Fruit fly (Drosophila melanogaster) whole organism, adult: Measurements from ENCODE around the gene CG17264.
A peak's percentile ranks its signal among the peaks of the same experiment; 100 is the strongest.

Experiments
- CG11617 ChIP-seq: fragments of 200-800 bp; sonication (Bioruptor generic); optimal IDR thresholded peaks from 2 replicates; lab custom pipeline; 2017; ENCODE audit warnings: mild to moderate bottlenecking, missing biosample characterization, missing genetic modification reagents, missing genetic modification characterization
- CG12768 ChIP-seq: fragments of 200-800 bp; sonication (Bioruptor generic); optimal IDR thresholded peaks from 2 replicates; lab custom pipeline; 2017; ENCODE audit warnings: missing biosample characterization, missing genetic modification characterization, mild to moderate bottlenecking, moderate library complexity, missing genetic modification reagents
- CG14711 ChIP-seq: fragments of 200-800 bp; sonication (Bioruptor generic); optimal IDR thresholded peaks from 2 replicates; lab custom pipeline; 2018; ENCODE audit warnings: missing biosample characterization, mild to moderate bottlenecking, missing genetic modification characterization, moderate library complexity
- CG1620 ChIP-seq: fragments of 200-800 bp; sonication (Bioruptor generic); optimal IDR thresholded peaks from 2 replicates; lab custom pipeline; 2016; ENCODE audit warnings: missing biosample characterization, missing genetic modification characterization
- CG33017 ChIP-seq: fragments of 200-800 bp; sonication (Bioruptor generic); optimal IDR thresholded peaks from 2 replicates; lab custom pipeline; 2018; ENCODE audit warnings: missing biosample characterization, mild to moderate bottlenecking, missing genetic modification characterization, moderate library complexity
- CG5204 ChIP-seq: fragments of 200-800 bp; sonication (Bioruptor generic); optimal IDR thresholded peaks from 2 replicates; lab custom pipeline; 2016; ENCODE audit warnings: missing biosample characterization, missing genetic modification characterization
- CG7045 ChIP-seq: fragments of 200-800 bp; sonication (Bioruptor generic); optimal IDR thresholded peaks from 2 replicates; lab custom pipeline; 2017; ENCODE audit warnings: missing biosample characterization, mild to moderate bottlenecking, missing genetic modification characterization
- CG7101 ChIP-seq: fragments of 200-800 bp; sonication (Bioruptor generic); optimal IDR thresholded peaks from 2 replicates; lab custom pipeline; 2018; ENCODE audit warnings: missing biosample characterization, mild to moderate bottlenecking, missing genetic modification characterization, moderate library complexity
- Clk ChIP-seq: fragments of 200-800 bp; sonication (Bioruptor generic); optimal IDR thresholded peaks from 2 replicates; lab custom pipeline; 2017; ENCODE audit warnings: missing biosample characterization, missing genetic modification characterization
- Crg-1 ChIP-seq: fragments of 200-800 bp; sonication (Bioruptor generic); optimal IDR thresholded peaks from 2 replicates; lab custom pipeline; 2016; ENCODE audit warnings: missing biosample characterization, missing genetic modification characterization
- Hr96 ChIP-seq: fragments of 200-800 bp; sonication (Bioruptor generic); optimal IDR thresholded peaks from 2 replicates; lab custom pipeline; 2016; ENCODE audit warnings: missing biosample characterization, missing genetic modification characterization
- Mnt ChIP-seq: fragments of 200-800 bp; sonication (Bioruptor generic); optimal IDR thresholded peaks from 2 replicates; lab custom pipeline; 2016; ENCODE audit warnings: missing biosample characterization, mild to moderate bottlenecking, missing genetic modification characterization
- bab1 ChIP-seq: fragments of 200-800 bp; sonication (Bioruptor generic); optimal IDR thresholded peaks from 3 replicates; lab custom pipeline; 2019; ENCODE audit warnings: missing biosample characterization, mild to moderate bottlenecking, missing genetic modification characterization, moderate library complexity
- cic ChIP-seq: fragments of 200-800 bp; sonication (Bioruptor generic); optimal IDR thresholded peaks from 2 replicates; lab custom pipeline; 2017; ENCODE audit warnings: missing biosample characterization, mild to moderate bottlenecking, missing genetic modification characterization, moderate library complexity
- cnc ChIP-seq, 2 experiments: fragments of >200 bp; optimal IDR thresholded peaks; 2 replicates each; lab custom pipeline; 2017
- kay ChIP-seq: fragments of 200-800 bp; sonication (Bioruptor generic); peaks from one replicate; lab custom pipeline; 2016; ENCODE audit warnings: missing biosample characterization, missing genetic modification characterization, borderline replicate concordance
- ovo ChIP-seq: fragments of 200-800 bp; sonication (Bioruptor generic); optimal IDR thresholded peaks from 2 replicates; lab custom pipeline; 2016; ENCODE audit warnings: missing biosample characterization, missing genetic modification characterization
- pad ChIP-seq: fragments of 200-800 bp; sonication (Bioruptor generic); optimal IDR thresholded peaks from 3 replicates; lab custom pipeline; 2017; ENCODE audit warnings: missing biosample characterization, missing genetic modification characterization, mild to moderate bottlenecking, moderate library complexity, missing genetic modification reagents
- tj ChIP-seq: fragments of 200-800 bp; sonication (Bioruptor generic); optimal IDR thresholded peaks from 3 replicates; lab custom pipeline; 2017; ENCODE audit warnings: missing biosample characterization, mild to moderate bottlenecking, missing genetic modification characterization, moderate library complexity
- toe ChIP-seq: fragments of 200-800 bp; sonication (Bioruptor generic); optimal IDR thresholded peaks from 2 replicates; lab custom pipeline; 2016; ENCODE audit warnings: missing biosample characterization, missing genetic modification characterization

The CG17264 gene

dm6 chr2L:3006925-3007426, 11.3 kb upstream of the CG17264 start:
- no peak for TF ChIP-seq cic (GFP tag; lab: Kevin White, UChicago)
- TF ChIP-seq cnc (optimal IDR thresholded peaks at IDR 0.05; lab: Kevin White, UChicago) = no peak
- TF ChIP-seq Clk (GFP tag; lab: Kevin White, UChicago) = no peak
- no peak for TF ChIP-seq CG7045 (GFP tag; lab: Kevin White, UChicago)
- no peak for TF ChIP-seq CG33017 (tag; lab: Kevin White, UChicago)
- TF ChIP-seq tj = no peak
- no peak for TF ChIP-seq Crg-1
- TF ChIP-seq CG14711 (tag; lab: Kevin White, UChicago) = no peak
- TF ChIP-seq Hr96 (GFP tag; lab: Kevin White, UChicago) = no peak
- no peak for TF ChIP-seq CG1620 (GFP tag; lab: Kevin White, UChicago)
- TF ChIP-seq CG11617 = no peak
- no peak for TF ChIP-seq toe

- TF ChIP-seq pad (GFP tag; lab: Kevin White, UChicago) (no peak), tj (peak; percentile 96)
Measured at dm6 chr2L:3009438-3009837, 8.9 kb upstream of the CG17264 start.

dm6 chr2L:3011484-3011883, 6.8 kb upstream of the CG17264 start:
- no peak for TF ChIP-seq Clk (GFP tag; lab: Kevin White, UChicago)
- TF ChIP-seq cnc (optimal IDR thresholded peaks at IDR 0.05; lab: Kevin White, UChicago) = no peak
- no peak for TF ChIP-seq CG7045 (GFP tag; lab: Kevin White, UChicago)
- no peak for TF ChIP-seq CG11617
- TF ChIP-seq pad (GFP tag; lab: Kevin White, UChicago) = no peak
- TF ChIP-seq Crg-1 = no peak
- no peak for TF ChIP-seq CG5204 (GFP tag; lab: Kevin White, UChicago)
- no peak for TF ChIP-seq CG33017 (tag; lab: Kevin White, UChicago)
- TF ChIP-seq CG7101 (tag; lab: Kevin White, UChicago) = no peak
- TF ChIP-seq cic (GFP tag; lab: Kevin White, UChicago) = no peak
- no peak for TF ChIP-seq CG12768 (GFP tag; lab: Kevin White, UChicago)
- TF ChIP-seq CG14711 (tag; lab: Kevin White, UChicago) = no peak
- no peak for TF ChIP-seq CG1620 (GFP tag; lab: Kevin White, UChicago)
- TF ChIP-seq bab1 = no peak
- no peak for TF ChIP-seq kay (GFP tag; lab: Kevin White, UChicago)
- TF ChIP-seq Hr96 (GFP tag; lab: Kevin White, UChicago) = no peak
- TF ChIP-seq tj = no peak
- no peak for TF ChIP-seq toe
- TF ChIP-seq Mnt (GFP tag; lab: Kevin White, UChicago) = no peak
- TF ChIP-seq ovo = no peak

- no peak for TF ChIP-seq Mnt (GFP tag; lab: Kevin White, UChicago)
- TF ChIP-seq CG7045 (GFP tag; lab: Kevin White, UChicago) = no peak
- TF ChIP-seq pad (GFP tag; lab: Kevin White, UChicago) = no peak
- TF ChIP-seq CG7101 (tag; lab: Kevin White, UChicago) = no peak
- no peak for TF ChIP-seq CG1620 (GFP tag; lab: Kevin White, UChicago)
Measured at dm6 chr2L:3012780-3013179, 5.5 kb upstream of the CG17264 start.

- TF ChIP-seq CG14711 (tag; lab: Kevin White, UChicago) (peak; percentile 18), bab1 (peak; percentile 16), Mnt (GFP tag; lab: Kevin White, UChicago) (peak; percentile 31), Hr96 (GFP tag; lab: Kevin White, UChicago) (no peak)
Measured at dm6 chr2L:3022986-3023385, 4.7 kb downstream of the CG17264 start, which contains the start of the genes alpha4GT1 and Prp40. Gene alpha4GT1 (minus strand): TSS chr2L:3023141. Gene Prp40 (plus strand): TSS chr2L:3023226.

dm6 chr2L:3029012-3029411, 10.7 kb downstream of the CG17264 start, which contains the start of the genes Sf3b2 and CG17219:
Gene Sf3b2 (minus strand): TSS chr2L:3029168.
Gene CG17219 (plus strand): TSS chr2L:3029253.
- TF ChIP-seq Mnt (GFP tag; lab: Kevin White, UChicago) = peak; percentile 57
- TF ChIP-seq cnc (optimal IDR thresholded peaks at IDR 0.05; lab: Kevin White, UChicago) = no peak
- no peak for TF ChIP-seq CG7101 (tag; lab: Kevin White, UChicago)
- peak; percentile 59 for TF ChIP-seq bab1

- TF ChIP-seq bab1 (peak; percentile 56), Clk (GFP tag; lab: Kevin White, UChicago) (no peak), CG5204 (GFP tag; lab: Kevin White, UChicago) (no peak), CG7101 (tag; lab: Kevin White, UChicago) (peak; percentile 27), Hr96 (GFP tag; lab: Kevin White, UChicago) (no peak), toe (no peak), CG7045 (GFP tag; lab: Kevin White, UChicago) (no peak), CG33017 (tag; lab: Kevin White, UChicago) (no peak), CG12768 (GFP tag; lab: Kevin White, UChicago) (peak; percentile 7), pad (GFP tag; lab: Kevin White, UChicago) (no peak), Crg-1 (peak; percentile 65), ovo (peak; percentile 29), kay (GFP tag; lab: Kevin White, UChicago) (no peak), Mnt (GFP tag; lab: Kevin White, UChicago) (peak; percentile 8), CG1620 (GFP tag; lab: Kevin White, UChicago) (no peak), cic (GFP tag; lab: Kevin White, UChicago) (no peak), CG14711 (tag; lab: Kevin White, UChicago) (no peak), cnc (optimal IDR thresholded peaks at IDR 0.05; lab: Kevin White, UChicago) (no peak), tj (no peak), CG11617 (peak; percentile 1)
Measured at dm6 chr2L:3030350-3030749, 12.0 kb downstream of the CG17264 start, which contains the start of gene GABPI. Gene GABPI (plus strand): TSS chr2L:3030539.
